Fruit fly (Drosophila melanogaster): ENCODE results near the gene CG17186.

- TF ChIP-seq psq (optimal IDR thresholded peaks at IDR 0.05) (no peak), h (optimal IDR thresholded peaks at IDR 0.05) (no peak), ttk (optimal IDR thresholded peaks at IDR 0.05) (no peak), Sin3A (optimal IDR thresholded peaks at IDR 0.05) (no peak), insv (optimal IDR thresholded peaks at IDR 0.05) (no peak), Myc (optimal IDR thresholded peaks at IDR 0.05) (no peak)
Measured at dm6 chr3R:19840545-19840944, 36.8 kb downstream of the CG17186 start, which contains the start of gene CG31459.
